Worm (Caenorhabditis elegans): ENCODE measurements around the gene F48G7.7.

DNA sequence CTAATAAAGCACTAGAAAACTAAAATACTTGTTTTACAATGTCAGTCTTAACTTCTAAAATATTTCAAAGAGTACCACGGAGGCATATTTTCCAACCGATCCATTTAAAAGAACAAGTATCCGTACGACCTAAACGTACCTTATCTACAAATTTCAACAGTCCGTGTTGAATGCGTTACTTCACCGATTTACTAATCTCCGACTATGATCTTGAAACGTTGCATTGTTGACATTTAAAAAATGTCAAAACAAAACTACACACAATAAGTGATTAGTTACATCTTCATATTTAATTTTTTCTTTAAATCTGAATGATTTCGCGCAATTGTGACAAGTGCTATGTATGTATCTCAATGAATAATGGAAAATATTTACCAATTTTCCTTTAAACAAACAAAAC, 28.4 kb downstream of the F48G7.7 start:
- TF ChIP-seq nhr-11 (tag; optimal IDR thresholded peaks at IDR 0.05), result no peak
- no peak for TF ChIP-seq nfya-1 (tag; optimal IDR thresholded peaks at IDR 0.05)
- no peak for TF ChIP-seq ref-2 (tag; optimal IDR thresholded peaks at IDR 0.05)
- no peak for TF ChIP-seq unc-42 (tag; optimal IDR thresholded peaks at IDR 0.05)
- no peak for TF ChIP-seq ama-1 (optimal IDR thresholded peaks at IDR 0.05)
- TF ChIP-seq elt-4 (tag; optimal IDR thresholded peaks at IDR 0.05), result no peak
- no peak for TF ChIP-seq unc-55 (GFP tag; optimal IDR thresholded peaks at IDR 0.05)
- TF ChIP-seq sox-4 (tag; optimal IDR thresholded peaks at IDR 0.05), result no peak
